Worm (Caenorhabditis elegans) whole organism, L2 larva: ENCODE results near the gene T13F3.6.

Experiments used
- C34F6.9 ChIP-seq: fragments of 150-350 bp; optimal IDR thresholded peaks from 2 replicates; lab custom pipeline; 2014; ENCODE audit warnings: missing biosample characterization, missing genetic modification characterization
- ZK546.5 ChIP-seq: sonication (generic microtip); optimal IDR thresholded peaks from 2 replicates; lab custom pipeline; 2017; ENCODE audit warnings: missing biosample characterization, missing genetic modification characterization
- ama-1 ChIP-seq: fragments of 150-350 bp; optimal IDR thresholded peaks from 2 replicates; lab custom pipeline; 2018; ENCODE audit warnings: inconsistent platforms
- ceh-82 ChIP-seq: fragments of 150-350 bp; optimal IDR thresholded peaks from 2 replicates; lab custom pipeline; 2014; ENCODE audit warnings: missing biosample characterization, missing genetic modification characterization
- mdl-1 ChIP-seq, 2 experiments: fragments of 150-350 bp in 1 of 2; sonication (generic microtip) in 1 of 2; optimal IDR thresholded peaks; 2 replicates each; lab custom pipeline; 2017; ENCODE audit warnings: missing biosample characterization in 2 of 2, missing genetic modification characterization in 2 of 2
- nhr-10 ChIP-seq: sonication (generic microtip); optimal IDR thresholded peaks from 2 replicates; lab custom pipeline; 2017; ENCODE audit warnings: missing biosample characterization, missing genetic modification characterization
- nhr-12 ChIP-seq: fragments of 150-350 bp; optimal IDR thresholded peaks from 2 replicates; lab custom pipeline; 2014; ENCODE audit warnings: missing biosample characterization, missing genetic modification characterization
- nhr-237 ChIP-seq: fragments of 150-350 bp; optimal IDR thresholded peaks from 2 replicates; lab custom pipeline; 2014; ENCODE audit warnings: missing biosample characterization, missing genetic modification characterization
- skn-1 ChIP-seq: sonication (generic microtip); optimal IDR thresholded peaks from 2 replicates; lab custom pipeline; 2017; ENCODE audit warnings: missing biosample characterization, missing genetic modification characterization
- unc-39 ChIP-seq: fragments of 150-350 bp; optimal IDR thresholded peaks from 2 replicates; lab custom pipeline; 2014; ENCODE audit warnings: missing biosample characterization, missing genetic modification characterization
- zag-1 ChIP-seq: fragments of 150-350 bp; optimal IDR thresholded peaks from 2 replicates; lab custom pipeline; 2014; ENCODE audit warnings: missing biosample characterization, missing genetic modification characterization
- ztf-11 ChIP-seq: sonication (generic microtip); optimal IDR thresholded peaks from 2 replicates; lab custom pipeline; 2017; ENCODE audit warnings: missing biosample characterization, missing genetic modification characterization
- ztf-4 ChIP-seq: fragments of 150-350 bp; optimal IDR thresholded peaks from 2 replicates; lab custom pipeline; 2014; ENCODE audit warnings: missing biosample characterization, missing genetic modification characterization

- TF ChIP-seq nhr-237 = no peak
- no peak for TF ChIP-seq ceh-82
- no peak for TF ChIP-seq C34F6.9
- TF ChIP-seq ama-1 = no peak
- no peak for TF ChIP-seq zag-1
- TF ChIP-seq nhr-12 = no peak
- no peak for TF ChIP-seq skn-1 (tag; lab: Kevin White, UChicago)
- TF ChIP-seq ZK546.5 (tag; lab: Kevin White, UChicago) = no peak
- no peak for TF ChIP-seq nhr-10 (tag; lab: Kevin White, UChicago)
- no peak for TF ChIP-seq unc-39 (tag; lab: Kevin White, UChicago)
- TF ChIP-seq ztf-11 = no peak
- no peak for TF ChIP-seq mdl-1 (tag; optimal IDR thresholded peaks at IDR 0.05; lab: Kevin White, UChicago)
- TF ChIP-seq ztf-4 (tag; lab: Kevin White, UChicago) = no peak
Observed at ce11 chrV:16249105-16249504, 21.9 kb downstream of the T13F3.6 start.
